Worm (Caenorhabditis elegans) whole organism, late embryonic: ENCODE data around the gene set-3.
A peak's percentile ranks its signal among the peaks of the same experiment; 100 is the strongest.

Experiments used
- C08G9.2 ChIP-seq: sonication (generic microtip); optimal IDR thresholded peaks from 2 replicates; lab custom pipeline; 2016; ENCODE audit warnings: mild to moderate bottlenecking, missing genetic modification characterization, moderate library complexity, missing compliant biosample characterization
- K02D7.2 ChIP-seq: sonication (generic microtip); optimal IDR thresholded peaks from 2 replicates; lab custom pipeline; 2017; ENCODE audit warnings: mild to moderate bottlenecking, missing genetic modification characterization, missing compliant biosample characterization
- K09A11.1 ChIP-seq: sonication (generic microtip); optimal IDR thresholded peaks from 2 replicates; lab custom pipeline; 2017; ENCODE audit warnings: antibody characterized with exemption, mild to moderate bottlenecking, missing genetic modification characterization, missing compliant biosample characterization; ENCODE audit not compliant: insufficient read depth
- T23F11.4 ChIP-seq: fragments of 200-800 bp; sonication (Bioruptor generic); optimal IDR thresholded peaks from 2 replicates; lab custom pipeline; 2018; ENCODE audit warnings: mild to moderate bottlenecking, missing genetic modification characterization, missing compliant biosample characterization
- Y22D7AL.16 ChIP-seq: sonication (generic microtip); optimal IDR thresholded peaks from 2 replicates; lab custom pipeline; 2016; ENCODE audit warnings: missing genetic modification characterization, missing compliant biosample characterization
- ceh-14 ChIP-seq: sonication (generic microtip); optimal IDR thresholded peaks from 2 replicates; lab custom pipeline; 2016; ENCODE audit warnings: missing genotype, missing genetic modification characterization, missing compliant biosample characterization
- ceh-18 ChIP-seq: sonication (generic microtip); optimal IDR thresholded peaks from 2 replicates; lab custom pipeline; 2016; ENCODE audit warnings: missing genetic modification characterization, missing compliant biosample characterization
- ceh-24 ChIP-seq: sonication (generic microtip); optimal IDR thresholded peaks from 2 replicates; lab custom pipeline; 2016; ENCODE audit warnings: mild to moderate bottlenecking, missing genetic modification characterization, missing compliant biosample characterization
- ceh-30 ChIP-seq: fragments of 150-350 bp; optimal IDR thresholded peaks from 2 replicates; lab custom pipeline; 2014; ENCODE audit warnings: missing biosample characterization, missing genetic modification characterization
- ceh-31 ChIP-seq: sonication (generic microtip); optimal IDR thresholded peaks from 2 replicates; lab custom pipeline; 2016; ENCODE audit warnings: missing genetic modification characterization, missing compliant biosample characterization
- ceh-34 ChIP-seq: sonication (generic microtip); optimal IDR thresholded peaks from 2 replicates; lab custom pipeline; 2016; ENCODE audit warnings: mild to moderate bottlenecking, missing genetic modification characterization, missing compliant biosample characterization
- ceh-48 ChIP-seq: sonication (generic microtip); optimal IDR thresholded peaks from 2 replicates; lab custom pipeline; 2016; ENCODE audit warnings: missing genetic modification characterization, inconsistent platforms, missing compliant biosample characterization
- ceh-6 ChIP-seq: fragments of 200-800 bp; sonication (Bioruptor generic); optimal IDR thresholded peaks from 2 replicates; lab custom pipeline; 2018; ENCODE audit warnings: mild to moderate bottlenecking, missing genetic modification characterization, missing compliant biosample characterization
- che-1 ChIP-seq: sonication (generic microtip); optimal IDR thresholded peaks from 2 replicates; lab custom pipeline; 2016; ENCODE audit warnings: mild to moderate bottlenecking, missing genetic modification characterization, missing compliant biosample characterization
- elt-2 ChIP-seq: sonication (generic microtip); optimal IDR thresholded peaks from 2 replicates; lab custom pipeline; 2016; ENCODE audit warnings: missing genetic modification reagents, missing genetic modification characterization, missing compliant biosample characterization
- hlh-13 ChIP-seq: fragments of 200-800 bp; sonication (Bioruptor generic); optimal IDR thresholded peaks from 2 replicates; lab custom pipeline; 2018; ENCODE audit warnings: mild to moderate bottlenecking, missing genetic modification characterization, missing compliant biosample characterization
- hlh-30 ChIP-seq: sonication (generic microtip); optimal IDR thresholded peaks from 2 replicates; lab custom pipeline; 2017; ENCODE audit warnings: antibody characterized with exemption, missing genetic modification characterization, missing compliant biosample characterization; ENCODE audit not compliant: insufficient read depth
- hlh-6 ChIP-seq: sonication (generic microtip); optimal IDR thresholded peaks from 2 replicates; lab custom pipeline; 2016; ENCODE audit warnings: missing genotype, missing genetic modification characterization, missing compliant biosample characterization
- hlh-8 ChIP-seq: sonication (generic microtip); optimal IDR thresholded peaks from 2 replicates; lab custom pipeline; 2016; ENCODE audit warnings: missing genotype, missing genetic modification characterization, missing compliant biosample characterization
- mec-3 ChIP-seq: sonication (generic microtip); optimal IDR thresholded peaks from 2 replicates; lab custom pipeline; 2016; ENCODE audit warnings: borderline replicate concordance, missing genetic modification characterization, missing compliant biosample characterization
- nfya-1 ChIP-seq: sonication (generic microtip); optimal IDR thresholded peaks from 2 replicates; lab custom pipeline; 2017; ENCODE audit warnings: missing genetic modification characterization, mild to moderate bottlenecking, missing compliant biosample characterization, antibody characterized with exemption, moderate library complexity
- odd-2 ChIP-seq: sonication (generic microtip); optimal IDR thresholded peaks from 2 replicates; lab custom pipeline; 2017; ENCODE audit warnings: antibody characterized with exemption, mild to moderate bottlenecking, missing genetic modification characterization, missing compliant biosample characterization
- pag-3 ChIP-seq: sonication (generic microtip); optimal IDR thresholded peaks from 2 replicates; lab custom pipeline; 2016; ENCODE audit warnings: missing compliant biosample characterization, missing genetic modification characterization, borderline replicate concordance
- pat-9 ChIP-seq: fragments of 200-800 bp; sonication (Bioruptor generic); optimal IDR thresholded peaks from 2 replicates; lab custom pipeline; 2018; ENCODE audit warnings: mild to moderate bottlenecking, missing genetic modification characterization, moderate library complexity, missing compliant biosample characterization
- pqm-1 ChIP-seq: sonication (generic microtip); optimal IDR thresholded peaks from 2 replicates; lab custom pipeline; 2016; ENCODE audit warnings: missing genetic modification characterization, missing compliant biosample characterization
- ref-2 ChIP-seq: sonication (generic microtip); optimal IDR thresholded peaks from 2 replicates; lab custom pipeline; 2016; ENCODE audit warnings: missing genetic modification characterization, missing compliant biosample characterization
- rnt-1 ChIP-seq: sonication (generic microtip); optimal IDR thresholded peaks from 2 replicates; lab custom pipeline; 2016; ENCODE audit warnings: missing genetic modification characterization, missing compliant biosample characterization
- sdc-2 ChIP-seq: sonication (generic microtip); optimal IDR thresholded peaks from 2 replicates; lab custom pipeline; 2016; ENCODE audit warnings: missing genotype, missing genetic modification characterization, missing compliant biosample characterization
- sox-4 ChIP-seq: sonication (generic microtip); optimal IDR thresholded peaks from 2 replicates; lab custom pipeline; 2017; ENCODE audit warnings: mild to moderate bottlenecking, missing genetic modification characterization, inconsistent platforms, missing compliant biosample characterization
- syd-9 ChIP-seq: sonication (generic microtip); optimal IDR thresholded peaks from 2 replicates; lab custom pipeline; 2016; ENCODE audit warnings: mild to moderate bottlenecking, missing genetic modification characterization, moderate library complexity, missing compliant biosample characterization
- tbx-7 ChIP-seq: sonication (generic microtip); optimal IDR thresholded peaks from 2 replicates; lab custom pipeline; 2016; ENCODE audit warnings: missing genotype, missing genetic modification characterization, missing compliant biosample characterization
- unc-86 ChIP-seq: sonication (generic microtip); optimal IDR thresholded peaks from 2 replicates; lab custom pipeline; 2016; ENCODE audit warnings: missing genetic modification characterization, missing compliant biosample characterization
- zip-5 ChIP-seq: sonication (generic microtip); optimal IDR thresholded peaks from 2 replicates; lab custom pipeline; 2016; ENCODE audit warnings: missing genetic modification characterization, missing compliant biosample characterization
- ztf-16 ChIP-seq: sonication (generic microtip); optimal IDR thresholded peaks from 2 replicates; lab custom pipeline; 2017; ENCODE audit warnings: missing genetic modification characterization, missing compliant biosample characterization

set-3 gene

DNA sequence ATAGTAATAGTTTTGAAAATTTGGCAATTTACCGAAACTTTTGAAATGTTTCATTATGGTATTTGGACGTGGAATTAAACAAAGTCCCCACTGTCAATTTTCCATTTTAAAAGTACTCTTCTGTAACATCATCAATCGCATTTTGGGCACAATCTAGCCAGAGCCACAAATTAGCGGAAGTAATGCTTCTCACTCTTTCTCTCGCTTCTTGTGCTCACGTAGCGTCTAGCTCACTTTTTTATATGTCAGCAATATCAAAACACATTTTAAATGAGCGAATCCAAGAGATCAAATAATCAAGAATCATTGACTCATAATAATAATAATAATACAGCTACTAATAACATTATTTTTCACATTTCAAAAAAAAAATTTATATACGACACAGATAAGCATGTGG lies 30.4 kb downstream of the set-3 start:
- no peak for TF ChIP-seq rnt-1 (tag; lab: Kevin White, UChicago)
- TF ChIP-seq ztf-16 (tag; lab: Kevin White, UChicago), result no peak
- TF ChIP-seq mec-3 (tag; lab: Kevin White, UChicago), result no peak

DNA sequence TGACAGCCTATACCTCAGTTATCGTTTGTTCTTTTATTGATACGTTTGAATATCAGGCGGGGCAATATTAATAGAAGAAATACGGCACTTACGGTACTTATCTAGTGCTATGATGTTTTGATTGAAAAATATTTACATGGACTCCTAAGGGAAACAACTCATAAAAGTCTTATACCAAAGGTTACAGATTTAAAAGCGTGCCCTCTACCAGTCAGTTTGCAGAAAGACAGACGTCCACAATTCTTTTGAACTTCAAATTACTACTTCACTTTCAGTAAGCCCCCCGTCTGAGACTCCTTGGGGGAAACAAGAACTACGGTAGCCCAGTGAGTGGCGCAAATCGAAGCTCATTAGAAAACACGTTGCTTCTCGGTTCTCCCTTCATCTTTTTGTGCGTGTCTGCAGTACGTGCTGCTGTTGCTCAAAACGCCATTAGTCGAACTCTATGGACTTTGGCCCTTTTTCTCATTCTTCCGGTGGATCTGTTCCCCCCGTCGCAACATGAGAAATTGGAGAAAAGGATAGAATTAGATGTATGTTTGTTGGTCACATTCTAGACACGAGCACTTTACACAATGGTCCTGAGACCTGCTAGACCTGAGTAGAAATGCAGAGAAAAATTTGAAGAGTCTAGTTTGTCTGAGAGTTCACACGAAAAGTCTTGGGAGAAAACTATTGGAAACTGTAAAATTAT lies 32.0 kb downstream of the set-3 start:
- TF ChIP-seq zip-5 (tag; lab: Kevin White, UChicago) (no peak), ceh-18 (peak; percentile 49)

DNA sequence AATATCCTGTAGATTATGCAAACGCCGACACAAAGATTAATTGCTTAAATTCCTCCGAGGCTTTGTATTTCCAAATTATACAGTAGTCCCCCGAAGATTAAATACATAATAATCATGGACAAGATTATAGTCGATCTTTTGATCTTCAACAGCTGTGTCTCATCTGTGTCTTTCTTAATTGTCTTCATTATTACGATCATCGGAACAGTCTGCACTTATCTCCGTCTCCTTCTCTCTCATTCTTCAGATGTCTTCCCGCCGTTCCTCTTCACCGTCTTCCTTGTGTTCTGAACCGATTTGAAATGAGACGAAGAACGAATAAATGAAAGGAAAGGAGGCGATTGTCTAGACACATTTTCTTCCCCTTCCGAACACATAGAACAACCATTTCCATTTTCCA lies 33.3 kb downstream of the set-3 start:
- peak; percentile 40 for TF ChIP-seq hlh-8 (tag; lab: Kevin White, UChicago)
- TF ChIP-seq pag-3 (tag; lab: Kevin White, UChicago), result no peak
- TF ChIP-seq ceh-34 (tag; lab: Kevin White, UChicago), result no peak
- TF ChIP-seq K09A11.1 (tag; lab: Kevin White, UChicago), result no peak

DNA sequence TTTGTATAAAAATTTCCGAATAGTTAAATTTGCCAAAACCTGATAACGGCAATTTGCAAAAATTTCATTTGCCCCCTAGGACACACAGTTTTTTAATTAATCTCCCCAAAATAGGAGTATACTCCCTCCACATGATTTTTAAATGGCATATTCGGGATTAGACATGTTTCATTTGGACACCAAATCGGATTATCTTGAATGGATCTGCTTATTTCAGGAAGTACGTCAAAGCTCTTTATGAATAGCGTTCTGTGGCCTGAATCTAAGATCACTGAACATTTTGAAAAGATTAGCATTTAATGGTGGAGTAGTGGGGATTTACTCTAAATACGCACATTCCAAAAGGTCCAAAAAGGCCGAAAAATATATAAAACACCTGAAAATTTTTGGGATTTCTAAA lies 35.8 kb downstream of the set-3 start:
- TF ChIP-seq ref-2 (tag; lab: Kevin White, UChicago) (no peak), ceh-48 (tag; lab: Kevin White, UChicago) (no peak), syd-9 (no peak), elt-2 (tag; lab: Kevin White, UChicago) (no peak), ceh-24 (no peak), hlh-13 (GFP tag; lab: Kevin White, UChicago) (no peak), K09A11.1 (tag; lab: Kevin White, UChicago) (no peak), rnt-1 (tag; lab: Kevin White, UChicago) (no peak), ceh-34 (tag; lab: Kevin White, UChicago) (no peak), ceh-6 (no peak), ceh-30 (tag; lab: Kevin White, UChicago) (no peak), C08G9.2 (no peak)

DNA sequence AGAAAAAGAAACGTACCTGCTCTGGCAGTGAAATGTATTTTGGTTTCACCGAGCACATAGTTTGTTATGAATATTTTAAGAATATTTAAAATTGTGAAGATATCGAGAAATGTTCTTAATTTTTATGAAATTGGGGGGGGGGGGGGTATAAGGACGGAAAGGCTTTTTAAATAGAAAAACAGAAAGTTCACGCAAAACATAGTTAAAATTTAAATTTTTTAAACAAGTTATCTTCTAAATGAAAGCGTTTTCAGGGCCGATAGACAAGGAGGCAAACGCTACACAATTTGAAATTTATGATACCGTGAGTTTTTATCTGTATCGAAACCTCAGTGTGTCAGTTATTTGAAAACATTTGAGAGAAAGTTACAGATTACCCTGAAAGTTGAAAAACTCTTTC lies 38.6 kb downstream of the set-3 start, which contains the start of gene C15H7.4:
TSS of gene C15H7.4 (minus strand) at position 101 of the 400 bp plus-strand sequence.
- TF ChIP-seq sox-4 (tag; lab: Kevin White, UChicago) (no peak), unc-86 (no peak), che-1 (tag; lab: Kevin White, UChicago) (no peak), pqm-1 (tag; lab: Kevin White, UChicago) (no peak), sdc-2 (no peak), hlh-6 (tag; lab: Kevin White, UChicago) (no peak)

DNA sequence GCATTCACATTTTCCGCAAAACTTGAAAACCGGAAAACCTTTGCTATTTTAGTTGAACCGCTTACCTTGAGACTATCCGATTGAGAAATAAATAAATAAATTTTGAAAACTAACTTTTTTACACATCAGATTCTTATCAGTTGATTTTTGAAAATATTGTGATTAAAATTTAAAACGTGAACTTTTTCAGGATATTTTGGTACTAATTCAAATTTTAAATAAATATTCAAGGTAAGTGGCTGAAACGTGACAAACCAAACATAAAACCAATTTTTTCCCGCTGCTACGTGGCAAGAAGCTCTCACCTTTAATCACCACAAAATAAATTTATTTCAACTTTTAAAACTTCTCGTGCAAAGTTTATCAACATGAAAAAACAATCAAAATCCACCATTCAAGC lies 42.5 kb downstream of the set-3 start, which contains the start of gene C15H7.3:
TSS of gene C15H7.3 (minus strand) at position 101 of the 400 bp plus-strand sequence.
- no peak for TF ChIP-seq Y22D7AL.16 (tag; lab: Kevin White, UChicago)

DNA sequence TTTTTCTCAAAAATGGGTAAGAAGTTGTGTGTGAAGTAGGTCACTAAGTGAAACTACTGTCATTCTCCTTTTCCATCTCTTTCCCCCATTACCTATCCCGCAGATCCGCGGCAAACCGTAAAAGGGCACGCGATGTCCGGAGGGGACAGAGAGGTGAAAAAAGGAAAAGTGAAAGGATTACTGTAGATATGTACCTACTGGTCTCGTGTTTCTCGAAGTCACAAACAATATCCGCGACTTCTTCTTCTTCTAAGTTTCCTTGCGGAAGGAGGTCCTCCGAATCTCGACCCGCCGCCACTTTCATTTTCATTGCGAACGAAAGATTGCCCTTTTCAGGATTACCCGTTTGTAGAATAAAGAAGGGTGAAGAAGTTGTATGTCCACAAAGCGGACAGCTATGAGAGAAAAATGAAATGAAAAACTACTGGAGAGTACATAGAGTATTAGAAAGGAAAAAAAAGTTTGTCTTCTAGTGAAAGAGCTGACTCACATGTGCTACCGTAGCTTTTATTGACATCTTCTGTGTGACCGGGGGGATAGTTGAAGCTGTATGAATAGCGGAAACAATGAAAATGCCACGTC lies 47.8 kb downstream of the set-3 start:
- TF ChIP-seq hlh-30 (tag; lab: Kevin White, UChicago) (no peak), ref-2 (tag; lab: Kevin White, UChicago) (peak; percentile 67)

DNA sequence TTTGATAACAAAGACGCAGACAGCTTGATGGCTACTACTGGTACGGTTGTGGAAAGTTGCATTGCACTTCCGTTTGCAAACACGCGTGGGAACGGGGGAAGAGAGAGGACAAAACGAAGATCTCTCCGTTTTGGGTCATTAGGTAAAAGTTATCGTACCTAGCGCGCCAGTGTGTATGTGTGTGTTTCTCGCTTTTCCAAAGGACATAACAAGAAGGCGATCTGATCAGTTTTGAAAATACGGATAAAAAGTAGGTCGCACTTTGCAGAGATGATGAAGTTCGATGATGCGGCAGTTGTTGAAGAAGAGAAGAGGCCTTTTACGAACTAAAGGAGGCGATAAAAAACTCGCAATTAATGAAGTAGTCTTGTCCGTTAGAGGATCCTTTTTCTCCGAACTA lies 49.3 kb downstream of the set-3 start:
- no peak for TF ChIP-seq K02D7.2
- no peak for TF ChIP-seq odd-2
- TF ChIP-seq ceh-18, result no peak
- TF ChIP-seq ceh-31 (tag; lab: Kevin White, UChicago), result no peak
- no peak for TF ChIP-seq tbx-7 (tag; lab: Kevin White, UChicago)
- no peak for TF ChIP-seq hlh-13 (GFP tag; lab: Kevin White, UChicago)
- TF ChIP-seq ztf-16 (tag; lab: Kevin White, UChicago), result no peak
- no peak for TF ChIP-seq T23F11.4 (GFP tag; lab: Kevin White, UChicago)
- no peak for TF ChIP-seq nfya-1 (tag; lab: Kevin White, UChicago)
- TF ChIP-seq ceh-14 (tag; lab: Kevin White, UChicago), result no peak
- TF ChIP-seq hlh-30 (tag; lab: Kevin White, UChicago), result no peak
- TF ChIP-seq pat-9 (tag; lab: Kevin White, UChicago), result no peak
- TF ChIP-seq, all 69 proteins: peak for 0
